Fruit fly (Drosophila melanogaster): ENCODE data around the gene CG7879.

CG7879 gene

dm6 chr3L:1586266-1587054 lies 18.1 kb upstream of the CG7879 start:
- no peak for TF ChIP-seq CG8478 (optimal IDR thresholded peaks at IDR 0.05)
- TF ChIP-seq Dll (optimal IDR thresholded peaks at IDR 0.05) = peak; percentile 99

DNA sequence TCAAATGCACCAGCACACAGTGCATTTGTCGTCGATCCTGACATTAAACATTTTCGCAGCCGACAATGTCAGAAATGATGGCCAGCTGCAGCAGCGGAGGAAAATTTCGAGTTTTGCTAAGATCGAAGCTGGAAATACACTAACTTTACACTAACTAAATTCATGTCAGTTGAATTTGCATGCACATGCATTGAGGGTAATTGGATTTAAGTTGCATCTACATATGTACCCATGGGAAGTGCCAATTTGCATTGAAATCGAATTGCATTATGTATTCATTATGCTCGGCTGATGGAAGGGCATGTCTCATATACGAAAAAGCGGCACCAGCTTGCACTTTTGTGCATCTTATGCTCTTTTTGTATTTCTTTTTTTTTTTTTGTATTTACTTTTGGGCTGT lies 16.4 kb upstream of the CG7879 start:
- TF ChIP-seq CG8478 (optimal IDR thresholded peaks at IDR 0.05) (no peak), Dll (optimal IDR thresholded peaks at IDR 0.05) (no peak), EcR (GFP tag; optimal IDR thresholded peaks at IDR 0.05) (no peak), psq (optimal IDR thresholded peaks at IDR 0.05) (no peak), pan (optimal IDR thresholded peaks at IDR 0.05) (no peak), usp (GFP tag; optimal IDR thresholded peaks at IDR 0.05) (no peak)

- TF ChIP-seq Dll (optimal IDR thresholded peaks at IDR 0.05) (no peak), EcR (GFP tag; optimal IDR thresholded peaks at IDR 0.05) (no peak), usp (GFP tag; optimal IDR thresholded peaks at IDR 0.05) (no peak), psq (optimal IDR thresholded peaks at IDR 0.05) (no peak), CG8478 (optimal IDR thresholded peaks at IDR 0.05) (no peak), pan (optimal IDR thresholded peaks at IDR 0.05) (no peak)
Observed at dm6 chr3L:1584003-1584402, 15.6 kb upstream of the CG7879 start.

DNA sequence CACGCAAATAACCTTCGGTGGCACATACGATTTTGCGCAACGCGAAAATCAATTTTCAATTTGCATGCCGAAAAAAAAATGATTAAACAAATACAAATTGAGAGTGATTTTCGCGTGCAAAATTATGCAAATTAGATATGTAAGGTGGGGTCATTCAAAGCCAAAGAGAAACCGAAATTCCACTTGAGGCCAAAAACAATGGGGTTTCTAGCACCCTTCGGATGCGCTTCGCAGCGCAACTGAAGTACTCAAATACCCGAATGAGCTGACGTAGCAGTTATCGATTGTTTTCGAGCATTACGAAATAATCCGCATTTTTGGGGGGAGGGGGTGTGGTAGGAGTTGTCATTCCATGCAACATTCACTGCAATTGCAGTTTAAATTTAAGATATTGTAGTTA lies 12.4 kb upstream of the CG7879 start:
- TF ChIP-seq pan (optimal IDR thresholded peaks at IDR 0.05) = no peak
- TF ChIP-seq psq (optimal IDR thresholded peaks at IDR 0.05) = no peak
- TF ChIP-seq Dll (optimal IDR thresholded peaks at IDR 0.05) = no peak
- TF ChIP-seq EcR (GFP tag; optimal IDR thresholded peaks at IDR 0.05) = no peak
- no peak for TF ChIP-seq CG8478 (optimal IDR thresholded peaks at IDR 0.05)
- TF ChIP-seq usp (GFP tag; optimal IDR thresholded peaks at IDR 0.05) = no peak

DNA sequence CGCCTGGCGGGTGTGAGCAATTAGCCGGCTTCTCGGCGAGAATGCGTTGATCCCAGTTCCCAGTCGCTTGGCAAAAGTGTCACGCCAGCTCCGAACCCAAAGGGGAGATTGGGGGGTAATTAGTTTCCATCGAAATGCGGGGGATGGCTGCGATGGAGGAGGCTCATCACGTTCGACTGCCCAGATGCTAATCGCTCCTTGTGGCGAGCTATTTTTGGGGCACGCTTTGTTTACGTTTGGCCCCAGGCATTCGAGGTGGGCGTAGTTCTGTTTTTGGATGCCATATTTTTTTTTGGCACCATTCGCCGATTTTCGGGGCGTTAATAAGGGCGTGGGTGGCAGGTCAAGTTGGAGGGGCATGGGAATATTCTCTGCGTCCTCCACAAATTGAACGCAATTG lies 11.8 kb upstream of the CG7879 start:
- TF ChIP-seq EcR (GFP tag; optimal IDR thresholded peaks at IDR 0.05) (no peak), Dll (optimal IDR thresholded peaks at IDR 0.05) (no peak), usp (GFP tag; optimal IDR thresholded peaks at IDR 0.05) (no peak), CG8478 (optimal IDR thresholded peaks at IDR 0.05) (no peak), psq (optimal IDR thresholded peaks at IDR 0.05) (no peak), pan (optimal IDR thresholded peaks at IDR 0.05) (no peak)

DNA sequence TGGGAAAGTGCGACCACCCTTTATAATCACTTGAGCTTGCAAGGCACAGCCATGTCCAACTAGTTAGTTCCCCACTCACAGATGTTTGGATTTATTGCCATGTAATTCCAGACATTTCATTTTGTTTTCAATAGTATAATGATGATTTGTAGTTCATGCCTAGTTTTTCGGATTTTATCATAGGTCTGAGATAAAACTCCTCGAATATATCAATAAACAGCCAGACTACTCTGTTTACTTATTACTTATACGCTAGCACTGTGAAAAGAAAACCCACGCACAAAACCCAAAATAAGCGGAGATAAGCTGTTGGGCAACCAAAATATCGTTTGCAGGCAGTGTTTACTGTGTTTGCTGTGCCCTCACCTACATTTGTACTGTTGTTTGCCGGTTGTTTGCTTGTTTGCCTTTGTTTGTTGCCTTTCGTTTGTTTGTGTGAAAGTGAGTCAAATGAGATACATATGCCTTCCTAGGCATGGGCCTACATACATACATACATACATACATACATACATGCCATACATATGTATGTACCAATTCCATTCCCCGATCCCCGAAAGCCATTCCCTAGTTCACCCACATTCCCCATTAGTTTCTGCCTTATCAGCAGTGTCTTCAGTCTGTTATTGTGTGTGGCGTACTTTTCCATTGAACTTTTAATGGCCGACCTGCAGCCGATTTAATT lies 10.9 kb upstream of the CG7879 start:
- TF ChIP-seq pan (optimal IDR thresholded peaks at IDR 0.05) (no peak), usp (GFP tag; optimal IDR thresholded peaks at IDR 0.05) (no peak), Dll (optimal IDR thresholded peaks at IDR 0.05) (no peak), psq (optimal IDR thresholded peaks at IDR 0.05) (no peak), EcR (GFP tag; optimal IDR thresholded peaks at IDR 0.05) (no peak), CG8478 (optimal IDR thresholded peaks at IDR 0.05) (no peak)

dm6 chr3L:1578391-1578948 lies 10.1 kb upstream of the CG7879 start:
- no peak for TF ChIP-seq CG8478 (optimal IDR thresholded peaks at IDR 0.05)

DNA sequence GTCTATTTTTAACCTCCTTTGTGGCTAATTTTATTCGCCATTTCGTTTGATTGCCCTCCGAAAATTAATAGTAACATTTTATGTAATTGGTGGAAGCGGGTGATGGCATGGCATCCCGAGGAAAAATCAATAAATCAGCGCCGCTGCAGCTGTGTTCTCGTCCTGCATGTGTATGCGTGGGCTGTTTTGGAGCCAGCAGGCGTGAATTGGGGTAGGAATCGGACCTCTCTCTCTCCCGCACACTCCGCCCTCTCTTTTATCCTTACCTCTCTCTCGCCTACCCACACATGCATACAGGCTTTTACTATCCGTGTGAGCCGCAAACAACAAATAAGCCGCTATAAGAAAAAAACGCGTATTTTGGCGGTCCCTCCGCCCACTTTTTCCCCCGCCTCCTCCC lies 8.9 kb upstream of the CG7879 start:
- TF ChIP-seq CG8478 (optimal IDR thresholded peaks at IDR 0.05) = no peak

DNA sequence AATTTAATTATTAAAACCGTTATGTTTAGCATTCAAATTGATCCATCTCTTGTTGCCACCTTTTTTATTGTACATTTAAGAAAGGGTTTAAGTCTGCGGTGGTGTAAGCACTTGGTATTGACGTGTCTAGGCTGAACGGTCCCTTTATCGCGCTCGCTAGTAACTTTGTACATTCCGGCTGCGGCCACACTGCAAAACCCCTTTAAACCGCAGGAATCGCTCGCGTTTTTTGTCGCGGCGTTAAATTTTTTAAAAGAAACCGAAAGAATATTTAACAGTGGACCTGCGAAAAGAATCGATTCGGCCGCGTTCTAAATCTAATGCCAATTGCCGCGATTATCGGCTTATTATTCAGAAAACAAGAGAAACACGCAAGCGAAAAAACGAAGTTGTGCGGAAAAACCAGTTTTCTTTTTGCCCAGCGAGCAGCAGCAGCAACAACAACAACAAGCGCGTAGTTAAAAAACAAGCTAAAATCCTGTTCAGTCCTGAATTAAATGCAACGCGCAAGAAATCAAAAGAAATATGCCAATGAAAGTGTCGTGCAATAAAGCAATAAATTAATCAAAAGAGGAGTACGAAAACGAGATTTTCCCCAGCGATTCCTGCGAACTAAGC lies 8.2 kb upstream of the CG7879 start, which contains the start of gene CG13917:
TSS of gene CG13917 (plus strand) at position 211 of the 618 bp plus-strand sequence.
- TF ChIP-seq psq (optimal IDR thresholded peaks at IDR 0.05) = no peak

- TF ChIP-seq usp (GFP tag; optimal IDR thresholded peaks at IDR 0.05) (no peak), EcR (GFP tag; optimal IDR thresholded peaks at IDR 0.05) (no peak), pan (optimal IDR thresholded peaks at IDR 0.05) (no peak), psq (optimal IDR thresholded peaks at IDR 0.05) (no peak), CG8478 (optimal IDR thresholded peaks at IDR 0.05) (no peak), Dll (optimal IDR thresholded peaks at IDR 0.05) (no peak)
Observed at dm6 chr3L:1575731-1576376, 7.4 kb upstream of the CG7879 start.

- no peak for TF ChIP-seq usp (GFP tag; optimal IDR thresholded peaks at IDR 0.05)
- TF ChIP-seq EcR (GFP tag; optimal IDR thresholded peaks at IDR 0.05) = no peak
- no peak for TF ChIP-seq Dll (optimal IDR thresholded peaks at IDR 0.05)
- TF ChIP-seq psq (optimal IDR thresholded peaks at IDR 0.05) = no peak
Observed at dm6 chr3L:1573191-1573590, 4.8 kb upstream of the CG7879 start.

dm6 chr3L:1571077-1571476 lies 2.7 kb upstream of the CG7879 start:
- TF ChIP-seq psq (optimal IDR thresholded peaks at IDR 0.05) (no peak), CG8478 (optimal IDR thresholded peaks at IDR 0.05) (no peak), Dll (optimal IDR thresholded peaks at IDR 0.05) (no peak), pan (optimal IDR thresholded peaks at IDR 0.05) (no peak), usp (GFP tag; optimal IDR thresholded peaks at IDR 0.05) (no peak)
